Fruit fly (Drosophila melanogaster): ENCODE results near the gene CG18170.

CG18170 gene

DNA sequence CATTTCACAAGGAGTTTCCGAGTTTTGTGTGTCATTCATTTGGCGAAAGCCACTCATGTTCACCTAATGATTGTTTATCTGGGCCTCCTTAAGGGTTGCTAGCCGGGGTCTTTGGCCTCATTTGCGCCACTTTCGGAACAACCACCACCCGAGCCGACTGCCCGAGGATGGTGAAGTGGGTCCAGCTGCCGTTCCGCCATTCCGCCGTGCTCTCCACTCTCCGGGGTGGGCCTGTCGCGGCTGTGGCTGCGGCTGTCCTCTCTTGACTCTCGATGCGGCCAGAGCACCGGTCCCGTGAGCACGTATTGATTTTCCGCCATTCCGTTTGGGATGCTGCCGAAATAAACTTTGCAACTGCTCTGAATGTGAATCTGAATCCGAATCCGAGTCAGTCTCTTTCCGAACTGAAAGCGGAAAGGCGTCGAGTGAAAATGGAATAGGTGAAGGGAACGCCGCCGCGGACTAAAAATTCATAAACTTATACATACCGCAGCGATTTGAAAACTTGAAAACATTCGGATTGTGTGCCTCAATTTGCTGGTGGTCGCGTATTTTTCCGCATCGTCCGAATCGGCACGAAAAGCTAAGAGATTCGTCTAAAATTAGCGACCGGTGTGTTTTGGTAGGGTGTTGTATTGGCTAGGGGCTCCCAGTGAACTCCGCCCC lies 46.1 kb downstream of the CG18170 start, which contains the start of gene CG13920 (continued):
- TF ChIP-seq zfh2 (GFP tag; optimal IDR thresholded peaks at IDR 0.05) (no peak), ftz-f1 (GFP tag; optimal IDR thresholded peaks at IDR 0.05) (no peak), p53 (GFP tag; optimal IDR thresholded peaks at IDR 0.05) (no peak), CG13894 (tag; optimal IDR thresholded peaks at IDR 0.05) (peak; percentile 61), CG31388 (GFP tag; optimal IDR thresholded peaks at IDR 0.05) (no peak), sr (GFP tag; IDR thresholded peaks at IDR 0.05) (no peak), E2f2 (GFP tag; IDR thresholded peaks at IDR 0.05) (0 out of 2 replicates have a peak, but pooled peaks have one; percentile 11), D (optimal IDR thresholded peaks at IDR 0.05) (no peak), D (GFP tag; optimal IDR thresholded peaks at IDR 0.05) (no peak), CG10543 (GFP tag; optimal IDR thresholded peaks at IDR 0.05) (peak; percentile 72), CG15514 (GFP tag; optimal IDR thresholded peaks at IDR 0.05) (peak; percentile 27), CG7839 (tag; optimal IDR thresholded peaks at IDR 0.05) (no peak), usp (GFP tag; optimal IDR thresholded peaks at IDR 0.05) (no peak), Neu2 (GFP tag; optimal IDR thresholded peaks at IDR 0.05; ENCODE audit: borderline replicate concordance) (no peak), NFAT (GFP tag; IDR thresholded peaks at IDR 0.05) (0 out of 2 replicates have a peak, but pooled peaks have one; percentile 2), CG4404 (GFP tag; IDR thresholded peaks at IDR 0.05) (no peak), D19A (tag; optimal IDR thresholded peaks at IDR 0.05) (no peak), CG1832 (GFP tag; optimal IDR thresholded peaks at IDR 0.05) (no peak), ab (GFP tag; optimal IDR thresholded peaks at IDR 0.05) (no peak), crol (GFP tag; IDR thresholded peaks at IDR 0.05) (peak; percentile 78), Mes4 (GFP tag; optimal IDR thresholded peaks at IDR 0.05) (no peak), tio (GFP tag; optimal IDR thresholded peaks at IDR 0.05) (no peak), CG2875 (GFP tag; optimal IDR thresholded peaks at IDR 0.05) (no peak), CG33213 (GFP tag; optimal IDR thresholded peaks at IDR 0.05) (no peak), CG15073 (GFP tag; optimal IDR thresholded peaks at IDR 0.05) (no peak), CG2202 (tag; optimal IDR thresholded peaks at IDR 0.05) (no peak), CG31441 (GFP tag; IDR thresholded peaks at IDR 0.05) (no peak), pzg (GFP tag; optimal IDR thresholded peaks at IDR 0.05) (peak; percentile 3), ash1 (GFP tag; optimal IDR thresholded peaks at IDR 0.05) (no peak), cwo (GFP tag; optimal IDR thresholded peaks at IDR 0.05) (no peak), CG5245 (GFP tag; optimal IDR thresholded peaks at IDR 0.05) (no peak), Abd-B (GFP tag; optimal IDR thresholded peaks at IDR 0.05) (no peak), pfk (GFP tag; optimal IDR thresholded peaks at IDR 0.05) (peak; percentile 30), vvl (GFP tag; IDR thresholded peaks at IDR 0.05) (no peak), nerfin-1 (tag; optimal IDR thresholded peaks at IDR 0.05) (peak; percentile 31), CG14710 (tag; optimal IDR thresholded peaks at IDR 0.05) (no peak), btn (GFP tag; optimal IDR thresholded peaks at IDR 0.05) (no peak), sug (tag; optimal IDR thresholded peaks at IDR 0.05) (peak; percentile 59), CG2678 (tag; optimal IDR thresholded peaks at IDR 0.05) (no peak), Aef1 (GFP tag; IDR thresholded peaks at IDR 0.05) (no peak), CG3847 (GFP tag; IDR thresholded peaks at IDR 0.05) (no peak), Elba2 (GFP tag; optimal IDR thresholded peaks at IDR 0.05) (no peak), CG8478 (optimal IDR thresholded peaks at IDR 0.05) (no peak), nom (GFP tag; optimal IDR thresholded peaks at IDR 0.05) (no peak), dan (GFP tag; IDR thresholded peaks at IDR 0.05) (no peak), CG4328 (GFP tag; optimal IDR thresholded peaks at IDR 0.05) (no peak), z (GFP tag; IDR thresholded peaks at IDR 0.05) (0 out of 3 replicates have a peak, but pooled peaks have one; percentile 46), tgo (GFP tag; IDR thresholded peaks at IDR 0.05) (no peak), crc (GFP tag; optimal IDR thresholded peaks at IDR 0.05) (no peak), sens (GFP tag) (no peak), Ets65A (GFP tag) (no peak), CG17802 (tag; optimal IDR thresholded peaks at IDR 0.05) (no peak)

Data from whole organism, embryonic.